Fruit fly (Drosophila melanogaster): ENCODE data around the gene CG9961.

DNA sequence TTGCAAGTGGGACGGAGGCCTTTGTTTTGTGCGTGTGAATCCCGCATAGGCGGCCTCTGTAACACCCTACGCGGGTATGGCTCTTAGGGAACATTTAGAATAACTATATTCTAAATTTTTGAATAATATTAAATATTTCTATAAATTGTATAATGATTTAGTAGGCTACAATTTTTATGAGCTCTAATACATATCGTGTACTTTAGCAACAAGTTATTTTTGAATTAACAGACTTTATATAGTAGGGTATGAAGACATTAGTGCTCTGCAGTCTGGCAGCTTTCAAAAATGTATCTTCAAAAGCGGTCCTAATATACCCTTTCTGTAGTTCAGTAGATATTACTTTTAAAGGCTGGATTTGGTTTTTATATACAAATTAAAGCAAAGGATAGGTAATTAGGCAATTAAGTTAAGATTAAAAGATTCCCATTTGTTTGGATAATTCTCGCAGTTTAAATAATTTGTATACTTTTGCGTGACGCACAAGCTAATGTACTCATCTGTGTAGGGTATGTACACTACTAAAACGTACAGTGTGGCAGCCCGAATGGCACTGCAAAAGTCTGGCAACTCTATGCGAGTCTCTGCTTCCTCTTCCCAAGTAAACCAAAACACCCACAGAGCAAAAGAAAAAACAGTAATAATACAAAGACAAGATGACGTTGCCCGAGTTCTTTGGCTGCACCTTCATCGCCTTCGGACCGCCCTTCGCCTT is 21.1 kb upstream of the CG9961 start, which contains the start of the genes Snx21 and aph-1:
- TF ChIP-seq esn (GFP tag; optimal IDR thresholded peaks at IDR 0.05) (peak; percentile 93), cyc (GFP tag; optimal IDR thresholded peaks at IDR 0.05) (peak; percentile 89), CG1621 (tag; optimal IDR thresholded peaks at IDR 0.05) (peak; percentile 61), CG11762 (GFP tag; optimal IDR thresholded peaks at IDR 0.05; ENCODE audit: insufficient read depth) (peak; percentile 89)

Data from whole organism, prepupa.